Worm (Caenorhabditis elegans): Measurements from ENCODE around the gene nhr-99.

- TF ChIP-seq zag-1 (tag; optimal IDR thresholded peaks at IDR 0.05) (no peak), nhr-12 (tag; optimal IDR thresholded peaks at IDR 0.05) (no peak), nhr-28 (tag; optimal IDR thresholded peaks at IDR 0.05) (no peak), hlh-17 (GFP tag; optimal IDR thresholded peaks at IDR 0.05; ENCODE audit: borderline replicate concordance) (no peak), jun-1 (tag; optimal IDR thresholded peaks at IDR 0.05) (no peak), mep-1 (tag; optimal IDR thresholded peaks at IDR 0.05) (no peak), ets-5 (GFP tag; IDR thresholded peaks at IDR 0.05) (no peak), efl-1 (optimal IDR thresholded peaks at IDR 0.05) (no peak), efl-1 (GFP tag; optimal IDR thresholded peaks at IDR 0.05 in 1 of 2) (no peak), pqm-1 (tag; optimal IDR thresholded peaks at IDR 0.05) (no peak), aha-1 (tag; optimal IDR thresholded peaks at IDR 0.05) (no peak), unc-130 (tag; optimal IDR thresholded peaks at IDR 0.05) (no peak), egl-27 (tag; optimal IDR thresholded peaks at IDR 0.05) (no peak)
Observed at ce11 chrV:443193-443592, 31.4 kb upstream of the nhr-99 start, which contains the start of gene srh-33.

All from whole organism, L1 larva.